Worm (Caenorhabditis elegans): ENCODE results near the gene dcap-1.

The dcap-1 gene

DNA sequence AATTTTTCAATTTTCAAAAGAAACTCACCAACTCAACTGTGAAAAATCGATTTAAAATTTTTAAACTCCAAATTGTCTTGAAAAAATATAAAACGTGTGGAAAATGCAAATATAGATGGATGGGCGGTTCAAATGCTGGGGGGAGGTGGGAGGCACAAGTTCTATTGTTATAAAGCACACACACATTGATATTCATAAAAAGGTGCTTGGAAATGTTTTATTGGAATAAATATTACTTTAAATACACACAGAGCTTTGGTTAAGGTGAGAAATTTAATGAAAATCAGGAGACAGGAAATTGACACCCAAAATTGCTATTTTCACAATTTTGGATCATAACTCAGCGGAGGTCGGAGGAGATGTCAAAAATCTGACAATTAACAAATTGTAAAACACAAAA, 10.3 kb downstream of the dcap-1 start, which contains the start of gene Y55F3AM.11:
Gene Y55F3AM.11, minus strand, starts transcription at position 101 of the 400 bp plus-strand sequence.
- TF ChIP-seq ztf-23 (GFP tag; IDR thresholded peaks at IDR 0.05) (no peak), med-1 (GFP tag; optimal IDR thresholded peaks at IDR 0.05; ENCODE audit: insufficient read depth) (no peak), T22C8.4 (GFP tag; IDR thresholded peaks at IDR 0.05) (no peak), ref-1 (GFP tag; conservative IDR thresholded peaks at IDR 0.05) (no peak), klf-2 (GFP tag; conservative IDR thresholded peaks at IDR 0.05) (no peak), ztf-29 (GFP tag; IDR thresholded peaks at IDR 0.05) (no peak), tab-1 (GFP tag; IDR thresholded peaks at IDR 0.05) (no peak), cog-1 (tag; optimal IDR thresholded peaks at IDR 0.05) (no peak), flt-1 (GFP tag; IDR thresholded peaks at IDR 0.05) (no peak)

DNA sequence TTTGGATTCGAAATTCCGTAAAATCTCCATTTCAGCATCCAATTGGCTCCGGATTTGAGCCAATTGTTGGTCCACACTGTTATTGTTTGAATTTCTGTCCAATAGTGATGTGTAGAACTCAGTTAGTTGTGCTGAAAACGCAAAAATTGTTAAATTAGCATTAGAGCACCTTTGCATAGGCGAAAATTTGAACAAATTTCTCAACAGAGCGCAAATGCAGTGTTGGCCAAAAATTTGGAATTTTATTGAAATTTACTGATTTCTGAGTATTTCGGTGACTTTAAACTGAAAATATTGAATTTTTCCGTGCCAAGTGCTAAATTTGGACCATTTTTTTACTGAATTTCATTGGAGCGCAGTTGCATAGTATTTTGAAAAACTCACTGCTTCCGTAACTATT, 14.1 kb downstream of the dcap-1 start:
- TF ChIP-seq flt-1 (GFP tag; IDR thresholded peaks at IDR 0.05): no peak
- TF ChIP-seq tab-1 (GFP tag; IDR thresholded peaks at IDR 0.05): no peak
- no peak for TF ChIP-seq med-1 (GFP tag; optimal IDR thresholded peaks at IDR 0.05; ENCODE audit: insufficient read depth)
- no peak for TF ChIP-seq cog-1 (tag; optimal IDR thresholded peaks at IDR 0.05)
- TF ChIP-seq ztf-23 (GFP tag; IDR thresholded peaks at IDR 0.05): no peak
- TF ChIP-seq ref-1 (GFP tag; conservative IDR thresholded peaks at IDR 0.05): no peak
- no peak for TF ChIP-seq klf-2 (GFP tag; conservative IDR thresholded peaks at IDR 0.05)
- TF ChIP-seq ztf-29 (GFP tag; IDR thresholded peaks at IDR 0.05): no peak
- no peak for TF ChIP-seq T22C8.4 (GFP tag; IDR thresholded peaks at IDR 0.05)

DNA sequence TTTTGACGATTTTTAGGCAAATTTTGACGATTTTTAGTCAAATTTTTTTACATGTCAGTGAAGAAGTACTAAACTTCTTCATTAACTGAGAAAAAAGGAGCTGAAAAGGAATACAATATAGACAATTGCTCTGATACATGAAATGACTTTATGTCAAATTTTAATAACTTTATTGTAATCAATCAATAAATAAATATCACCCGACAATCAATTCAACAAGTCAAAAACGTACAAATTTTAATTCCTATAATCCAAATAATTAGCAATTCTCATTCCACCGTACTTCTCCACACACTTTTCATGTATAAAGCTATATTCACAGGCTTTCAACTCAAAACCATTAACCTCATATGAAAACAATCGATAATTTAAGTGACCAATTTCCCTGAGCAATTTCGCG, 16.1 kb downstream of the dcap-1 start:
- no peak for TF ChIP-seq ztf-23 (GFP tag; IDR thresholded peaks at IDR 0.05)
- no peak for TF ChIP-seq klf-2 (GFP tag; conservative IDR thresholded peaks at IDR 0.05)
- TF ChIP-seq tab-1 (GFP tag; IDR thresholded peaks at IDR 0.05): no peak
- no peak for TF ChIP-seq T22C8.4 (GFP tag; IDR thresholded peaks at IDR 0.05)
- no peak for TF ChIP-seq ztf-29 (GFP tag; IDR thresholded peaks at IDR 0.05)
- no peak for TF ChIP-seq med-1 (GFP tag; optimal IDR thresholded peaks at IDR 0.05; ENCODE audit: insufficient read depth)
- no peak for TF ChIP-seq ref-1 (GFP tag; conservative IDR thresholded peaks at IDR 0.05)
- TF ChIP-seq flt-1 (GFP tag; IDR thresholded peaks at IDR 0.05): no peak
- TF ChIP-seq cog-1 (tag; optimal IDR thresholded peaks at IDR 0.05): no peak

DNA sequence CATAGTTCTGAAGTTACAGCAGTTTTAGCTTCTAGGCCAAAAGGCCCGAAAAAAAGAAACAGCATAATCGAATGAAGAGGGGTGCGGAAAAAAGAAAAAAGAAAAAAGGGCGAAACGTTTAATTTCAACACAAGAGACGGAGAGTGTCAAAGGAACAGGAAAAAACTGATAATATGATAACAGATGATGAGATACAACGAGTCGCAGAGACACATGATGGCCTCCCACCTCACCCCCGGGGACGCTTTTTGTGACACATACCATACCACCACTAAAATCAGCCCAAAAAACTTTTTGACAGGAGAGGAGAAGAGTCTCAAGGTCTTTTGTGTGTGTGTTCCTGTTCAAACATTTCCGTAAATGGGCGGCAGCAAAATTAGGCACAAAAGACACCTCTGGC, 19.5 kb downstream of the dcap-1 start:
- TF ChIP-seq tab-1 (GFP tag; IDR thresholded peaks at IDR 0.05) (no peak), T22C8.4 (GFP tag; IDR thresholded peaks at IDR 0.05) (no peak), ztf-23 (GFP tag; IDR thresholded peaks at IDR 0.05) (no peak), flt-1 (GFP tag; IDR thresholded peaks at IDR 0.05) (no peak), med-1 (GFP tag; optimal IDR thresholded peaks at IDR 0.05; ENCODE audit: insufficient read depth) (no peak), cog-1 (tag; optimal IDR thresholded peaks at IDR 0.05) (no peak), ztf-29 (GFP tag; IDR thresholded peaks at IDR 0.05) (no peak), ref-1 (GFP tag; conservative IDR thresholded peaks at IDR 0.05) (no peak), klf-2 (GFP tag; conservative IDR thresholded peaks at IDR 0.05) (no peak)

DNA sequence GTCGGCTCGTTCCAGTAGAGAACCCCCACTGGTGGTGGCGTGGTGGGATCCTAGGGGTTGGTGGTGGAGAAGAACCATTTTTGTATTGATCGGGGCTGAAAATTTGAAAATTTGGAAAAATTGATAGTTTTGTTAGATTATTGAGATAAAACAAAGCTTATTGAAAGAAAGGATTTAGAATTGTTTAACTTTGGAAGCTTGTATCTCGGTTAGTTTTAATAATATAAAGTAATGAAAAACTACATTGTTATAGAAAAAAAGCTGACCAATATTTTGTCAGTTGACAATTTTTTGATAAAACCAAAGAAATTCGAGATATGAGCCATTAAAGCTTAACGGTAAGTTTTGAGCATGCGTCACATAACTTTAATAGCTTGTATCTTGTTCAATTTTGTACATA, 24.7 kb downstream of the dcap-1 start, which contains the start of gene abhd-14:
Gene abhd-14, minus strand, starts transcription at position 101 of the 400 bp plus-strand sequence.
- TF ChIP-seq ztf-23 (GFP tag; IDR thresholded peaks at IDR 0.05) (no peak), tab-1 (GFP tag; IDR thresholded peaks at IDR 0.05) (no peak), T22C8.4 (GFP tag; IDR thresholded peaks at IDR 0.05) (no peak), klf-2 (GFP tag; conservative IDR thresholded peaks at IDR 0.05) (no peak), flt-1 (GFP tag; IDR thresholded peaks at IDR 0.05) (no peak), ztf-29 (GFP tag; IDR thresholded peaks at IDR 0.05) (no peak), cog-1 (tag; optimal IDR thresholded peaks at IDR 0.05) (no peak), ref-1 (GFP tag; conservative IDR thresholded peaks at IDR 0.05) (no peak), med-1 (GFP tag; optimal IDR thresholded peaks at IDR 0.05; ENCODE audit: insufficient read depth) (no peak)

DNA sequence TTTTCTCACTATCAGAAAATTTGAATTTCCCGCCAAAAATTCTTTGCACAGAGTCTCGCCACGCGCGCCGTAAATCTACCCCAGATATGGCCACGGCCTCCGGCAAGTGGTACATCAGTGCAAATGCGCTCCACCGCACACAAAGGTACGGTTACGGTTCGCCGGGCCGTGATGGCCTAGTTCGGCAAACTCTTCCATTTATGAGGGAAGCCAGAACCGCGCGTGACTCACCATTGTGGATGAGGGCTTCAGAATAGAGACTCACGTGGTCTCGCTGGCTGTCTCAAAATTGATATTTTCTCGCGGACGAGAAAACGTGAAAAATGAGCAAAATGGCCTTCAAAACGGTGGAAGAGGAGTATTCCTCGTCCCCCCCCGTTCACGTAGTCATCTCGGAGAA, 34.8 kb downstream of the dcap-1 start:
- TF ChIP-seq flt-1 (GFP tag; IDR thresholded peaks at IDR 0.05) (no peak), ref-1 (GFP tag; conservative IDR thresholded peaks at IDR 0.05) (no peak), T22C8.4 (GFP tag; IDR thresholded peaks at IDR 0.05) (no peak), klf-2 (GFP tag; conservative IDR thresholded peaks at IDR 0.05) (no peak), tab-1 (GFP tag; IDR thresholded peaks at IDR 0.05) (no peak), ztf-29 (GFP tag; IDR thresholded peaks at IDR 0.05) (no peak), cog-1 (tag; optimal IDR thresholded peaks at IDR 0.05) (no peak), med-1 (GFP tag; optimal IDR thresholded peaks at IDR 0.05; ENCODE audit: insufficient read depth) (no peak)

DNA sequence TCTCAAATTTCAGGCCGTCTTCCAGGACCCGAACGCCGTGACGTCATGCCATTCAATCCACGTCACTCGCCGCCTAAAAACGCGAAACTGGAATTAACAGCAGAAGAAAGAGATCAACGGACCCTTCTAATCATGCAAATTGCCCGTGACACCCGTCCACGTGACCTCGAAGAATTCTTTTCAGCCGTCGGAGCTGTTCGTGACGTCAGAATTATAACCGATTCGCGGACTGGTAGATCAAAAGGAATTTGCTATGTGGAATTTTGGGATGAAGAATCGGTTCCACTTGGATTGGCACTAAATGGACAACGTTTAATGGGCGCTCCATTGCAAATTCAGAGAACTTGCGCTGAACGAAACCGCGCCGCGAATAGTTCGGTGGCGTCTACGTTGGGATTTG, 39.2 kb downstream of the dcap-1 start:
- TF ChIP-seq ref-1 (GFP tag; conservative IDR thresholded peaks at IDR 0.05): no peak
- no peak for TF ChIP-seq med-1 (GFP tag; optimal IDR thresholded peaks at IDR 0.05; ENCODE audit: insufficient read depth)
- no peak for TF ChIP-seq tab-1 (GFP tag; IDR thresholded peaks at IDR 0.05)
- TF ChIP-seq cog-1 (tag; optimal IDR thresholded peaks at IDR 0.05): no peak
- TF ChIP-seq ztf-23 (GFP tag; IDR thresholded peaks at IDR 0.05): no peak

DNA sequence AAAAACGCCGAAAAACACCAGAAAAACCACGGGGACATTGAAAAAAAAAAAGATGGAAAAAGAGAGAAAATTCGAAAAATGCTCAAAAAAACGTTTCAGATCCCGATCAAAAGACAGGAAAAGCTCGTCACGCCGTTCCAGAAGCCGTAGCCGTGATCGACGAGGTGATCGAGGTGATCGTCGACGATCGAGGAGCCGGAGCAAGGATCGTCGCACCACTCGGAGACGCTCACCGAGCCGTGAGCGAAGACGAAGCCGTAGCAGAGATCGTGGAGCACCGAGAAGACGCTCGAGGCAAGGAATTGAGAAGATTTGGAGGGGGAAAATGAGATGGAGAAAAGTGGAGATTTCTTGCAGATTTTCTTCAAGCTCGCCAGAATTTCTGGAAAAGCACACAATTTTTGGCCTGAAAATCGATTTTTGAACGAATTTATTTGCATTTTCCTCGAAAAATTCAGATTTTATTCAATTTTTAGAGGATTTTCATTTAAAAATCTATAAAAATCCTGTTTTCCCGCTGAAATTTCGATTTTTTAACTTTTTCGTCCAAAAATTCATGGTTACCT, 41.3 kb downstream of the dcap-1 start:
- TF ChIP-seq ref-1 (GFP tag; conservative IDR thresholded peaks at IDR 0.05): no peak
- TF ChIP-seq tab-1 (GFP tag; IDR thresholded peaks at IDR 0.05): no peak
- no peak for TF ChIP-seq med-1 (GFP tag; optimal IDR thresholded peaks at IDR 0.05; ENCODE audit: insufficient read depth)
- TF ChIP-seq ztf-23 (GFP tag; IDR thresholded peaks at IDR 0.05): no peak
- no peak for TF ChIP-seq ztf-29 (GFP tag; IDR thresholded peaks at IDR 0.05)
- TF ChIP-seq cog-1 (tag; optimal IDR thresholded peaks at IDR 0.05): no peak
- no peak for TF ChIP-seq flt-1 (GFP tag; IDR thresholded peaks at IDR 0.05)
- no peak for TF ChIP-seq T22C8.4 (GFP tag; IDR thresholded peaks at IDR 0.05)
- TF ChIP-seq klf-2 (GFP tag; conservative IDR thresholded peaks at IDR 0.05): no peak

DNA sequence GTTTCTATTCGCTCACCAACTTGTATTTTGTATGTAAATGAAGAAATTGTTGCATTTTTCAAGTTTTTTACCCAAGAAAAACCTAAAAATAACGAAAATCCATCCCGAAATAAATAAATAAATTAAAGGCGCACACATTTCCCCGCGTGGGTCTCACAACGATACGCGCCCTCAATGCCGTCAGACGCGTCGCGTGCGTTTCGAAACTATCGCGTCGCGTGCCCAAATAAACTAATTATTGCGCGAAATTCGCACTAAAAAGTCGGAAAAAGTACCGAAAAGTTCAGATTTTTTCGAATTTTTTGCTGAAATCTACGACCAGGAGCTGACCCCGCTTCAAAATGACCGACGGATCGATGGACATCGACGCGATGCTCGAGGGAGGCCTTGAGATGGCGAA, 42.1 kb downstream of the dcap-1 start, which contains the start of gene rbm-39:
Gene rbm-39, plus strand, starts transcription at position 178 of the 400 bp plus-strand sequence.
- TF ChIP-seq cog-1 (tag; optimal IDR thresholded peaks at IDR 0.05): peak; percentile 42
- TF ChIP-seq tab-1 (GFP tag; IDR thresholded peaks at IDR 0.05): no peak
- peak; percentile 63; the same call in 1 of the 2 replicates for TF ChIP-seq ztf-23 (GFP tag; IDR thresholded peaks at IDR 0.05)

DNA sequence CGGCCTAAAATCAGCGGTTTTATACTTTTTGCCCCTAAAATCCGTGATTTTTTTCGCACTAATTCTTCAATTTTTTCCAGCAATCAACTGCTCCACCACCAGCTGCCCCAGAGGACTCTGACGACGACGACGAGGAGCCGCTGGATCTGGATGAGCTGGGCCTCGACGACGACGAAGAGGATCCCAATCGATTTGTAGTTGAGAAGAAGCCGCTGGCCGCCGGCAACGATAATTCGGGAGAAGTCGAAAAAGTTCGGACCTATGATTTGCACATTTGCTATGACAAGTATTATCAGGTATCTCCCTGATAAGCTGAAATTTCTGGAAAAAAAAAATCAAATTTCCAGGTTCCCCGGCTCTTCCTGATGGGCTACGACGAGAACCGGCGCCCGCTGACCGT, 42.8 kb downstream of the dcap-1 start:
- no peak for TF ChIP-seq ztf-29 (GFP tag; IDR thresholded peaks at IDR 0.05)
- TF ChIP-seq med-1 (GFP tag; optimal IDR thresholded peaks at IDR 0.05; ENCODE audit: insufficient read depth): no peak
- TF ChIP-seq klf-2 (GFP tag; conservative IDR thresholded peaks at IDR 0.05): no peak
- TF ChIP-seq T22C8.4 (GFP tag; IDR thresholded peaks at IDR 0.05): no peak
- no peak for TF ChIP-seq ref-1 (GFP tag; conservative IDR thresholded peaks at IDR 0.05)
- no peak for TF ChIP-seq tab-1 (GFP tag; IDR thresholded peaks at IDR 0.05)
- no peak for TF ChIP-seq flt-1 (GFP tag; IDR thresholded peaks at IDR 0.05)
- TF ChIP-seq ztf-23 (GFP tag; IDR thresholded peaks at IDR 0.05): no peak
- TF ChIP-seq cog-1 (tag; optimal IDR thresholded peaks at IDR 0.05): no peak

Measured in whole organism, midembryonic.